Worm (Caenorhabditis elegans) whole organism, young adult: Measurements from ENCODE around the gene dhs-20.

Experiments used
- B0019.2 ChIP-seq: fragments of 200-800 bp; sonication (Bioruptor generic); conservative IDR thresholded peaks from 2 replicates; pipeline ENCODE4 v1.3.6; 2022; ENCODE audit warnings: missing genetic modification reagents, missing genetic modification characterization, missing compliant biosample characterization
- F33H1.4 ChIP-seq: fragments of 200-800 bp; sonication (Bioruptor generic); IDR thresholded peaks from 2 replicates; pipeline ENCODE4 v1.3.6; 2022; ENCODE audit warnings: missing genetic modification reagents, missing genetic modification characterization, missing compliant biosample characterization
- ets-4 ChIP-seq: fragments of 200-800 bp; sonication (Bioruptor generic); optimal IDR thresholded peaks from 2 replicates; lab custom pipeline; 2018; ENCODE audit warnings: mild to moderate bottlenecking, missing genetic modification characterization, missing compliant biosample characterization
- nhr-90 ChIP-seq: sonication (generic microtip); optimal IDR thresholded peaks from 2 replicates; lab custom pipeline; 2016; ENCODE audit warnings: missing genotype, mild to moderate bottlenecking, missing genetic modification characterization, missing compliant biosample characterization
- rcor-1 ChIP-seq: fragments of 200-800 bp; sonication (Bioruptor generic); IDR thresholded peaks from 2 replicates; pipeline ENCODE4 v1.3.6; 2022; ENCODE audit warnings: missing genetic modification reagents, missing genetic modification characterization, missing compliant biosample characterization
- sptf-2 ChIP-seq: fragments of 200-800 bp; sonication (Bioruptor generic); optimal IDR thresholded peaks from 2 replicates; lab custom pipeline; 2018; ENCODE audit warnings: mild to moderate bottlenecking, missing genetic modification characterization, missing compliant biosample characterization
- unc-130 ChIP-seq: sonication (generic microtip); optimal IDR thresholded peaks from 2 replicates; lab custom pipeline; 2016; ENCODE audit warnings: missing genetic modification reagents, missing genetic modification characterization, missing compliant biosample characterization
- zfh-2 ChIP-seq: fragments of 200-800 bp; sonication (Bioruptor generic); conservative IDR thresholded peaks from 2 replicates; pipeline ENCODE4 v1.3.6; 2022; ENCODE audit warnings: missing genetic modification reagents, missing genetic modification characterization, missing compliant biosample characterization
- ztf-25 ChIP-seq: fragments of 200-800 bp; sonication (Bioruptor generic); IDR thresholded peaks from 2 replicates; pipeline ENCODE4 v1.3.6; 2022; ENCODE audit warnings: missing genetic modification reagents, missing genetic modification characterization, missing compliant biosample characterization

ce11 chrV:11589433-11589832 is 14.9 kb downstream of the dhs-20 start, which contains the start of gene srx-82:
- no peak for TF ChIP-seq nhr-90 (tag; lab: Kevin White, UChicago)
- TF ChIP-seq sptf-2 (GFP tag; lab: Kevin White, UChicago): no peak
- no peak for TF ChIP-seq unc-130 (GFP tag; lab: Kevin White, UChicago)
- TF ChIP-seq B0019.2 (GFP tag; lab: Robert Waterston, UW): no peak
- TF ChIP-seq F33H1.4: no peak
- no peak for TF ChIP-seq zfh-2 (GFP tag; lab: Robert Waterston, UW)
- TF ChIP-seq rcor-1 (GFP tag; lab: Robert Waterston, UW): no peak
- TF ChIP-seq ztf-25 (GFP tag; lab: Robert Waterston, UW): no peak
- no peak for TF ChIP-seq ets-4 (GFP tag; lab: Kevin White, UChicago)
